Fruit fly (Drosophila melanogaster): ENCODE results near the gene CG33795.
A peak's percentile ranks its signal among the peaks of the same experiment; 100 is the strongest.

The CG33795 gene

DNA sequence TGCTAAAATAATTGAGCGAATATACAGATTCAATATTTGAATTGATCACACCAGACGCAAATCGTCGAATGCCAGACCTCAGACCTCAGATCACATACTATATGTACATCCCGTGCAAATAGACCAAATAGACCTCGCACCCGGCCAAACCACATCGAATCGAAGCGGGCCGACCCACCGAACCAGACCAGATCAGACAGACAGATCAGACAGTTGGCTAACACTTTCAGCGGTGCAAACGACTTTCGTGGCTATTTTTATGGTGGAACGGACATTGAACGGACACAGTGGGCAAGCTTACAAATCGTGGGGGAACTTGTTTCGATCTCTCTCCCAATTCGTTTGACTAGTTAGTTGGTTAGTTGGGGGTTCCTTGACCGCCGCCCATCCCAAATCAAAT is 19.4 kb downstream of the CG33795 start:
- no peak for TF ChIP-seq CG8478 (optimal IDR thresholded peaks at IDR 0.05)
- TF ChIP-seq Dll (optimal IDR thresholded peaks at IDR 0.05) = no peak
- TF ChIP-seq EcR (GFP tag; optimal IDR thresholded peaks at IDR 0.05) = no peak
- no peak for TF ChIP-seq pan (optimal IDR thresholded peaks at IDR 0.05)
- TF ChIP-seq psq (optimal IDR thresholded peaks at IDR 0.05) = no peak
- no peak for TF ChIP-seq usp (GFP tag; optimal IDR thresholded peaks at IDR 0.05)

DNA sequence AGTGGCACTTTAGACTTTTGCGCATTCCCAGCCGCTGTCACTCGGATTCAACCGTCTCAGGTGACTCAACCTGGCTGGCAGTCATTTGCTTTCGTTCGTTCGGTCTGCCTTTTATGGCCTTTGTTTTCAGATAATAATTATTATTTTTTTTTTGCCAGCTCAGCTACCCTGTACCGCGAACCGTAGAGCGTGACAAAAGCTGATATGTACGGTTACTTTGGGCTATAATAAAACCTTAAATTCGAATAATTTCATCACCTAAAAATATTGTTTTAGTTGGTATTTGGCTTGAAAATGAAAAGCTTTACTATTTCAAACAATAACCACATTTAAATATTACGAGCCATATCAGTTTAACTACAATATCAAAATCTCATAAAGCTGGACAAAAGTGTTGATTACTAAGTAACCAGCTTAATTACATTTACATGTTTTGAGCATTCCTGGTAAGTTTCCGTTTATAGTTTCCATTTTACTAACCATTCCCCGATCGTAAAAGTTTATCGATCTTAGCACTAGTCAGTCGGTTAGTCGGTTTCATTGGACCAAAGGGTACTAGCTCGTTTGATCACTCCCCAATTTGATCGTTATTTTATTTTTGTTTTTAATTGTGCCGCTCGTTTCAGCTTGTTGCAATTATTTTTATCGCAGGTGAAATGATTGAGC is 20.2 kb downstream of the CG33795 start:
- TF ChIP-seq pan (optimal IDR thresholded peaks at IDR 0.05) = peak; percentile 55
- no peak for TF ChIP-seq EcR (GFP tag; optimal IDR thresholded peaks at IDR 0.05)

DNA sequence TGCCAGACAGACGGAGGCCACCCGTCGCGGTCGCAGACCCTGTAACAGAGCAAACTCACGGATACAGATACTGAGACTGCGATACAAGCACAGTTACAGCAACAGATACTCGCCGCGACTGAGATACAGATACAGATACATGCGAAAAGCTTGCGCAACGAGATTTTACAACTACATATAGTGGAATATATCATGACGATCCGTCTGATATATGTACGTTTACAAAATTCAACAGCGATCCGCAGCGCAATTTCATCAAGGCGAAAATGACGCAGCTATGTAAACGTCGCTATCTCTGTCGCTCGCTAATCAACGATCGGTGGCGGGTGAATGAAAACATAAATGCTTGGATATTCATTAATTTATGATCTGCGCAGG is 21.0 kb downstream of the CG33795 start:
- TF ChIP-seq CG8478 (optimal IDR thresholded peaks at IDR 0.05) (no peak), usp (GFP tag; optimal IDR thresholded peaks at IDR 0.05) (no peak), pan (optimal IDR thresholded peaks at IDR 0.05) (no peak), Dll (optimal IDR thresholded peaks at IDR 0.05) (no peak), psq (optimal IDR thresholded peaks at IDR 0.05) (no peak), EcR (GFP tag; optimal IDR thresholded peaks at IDR 0.05) (no peak)

DNA sequence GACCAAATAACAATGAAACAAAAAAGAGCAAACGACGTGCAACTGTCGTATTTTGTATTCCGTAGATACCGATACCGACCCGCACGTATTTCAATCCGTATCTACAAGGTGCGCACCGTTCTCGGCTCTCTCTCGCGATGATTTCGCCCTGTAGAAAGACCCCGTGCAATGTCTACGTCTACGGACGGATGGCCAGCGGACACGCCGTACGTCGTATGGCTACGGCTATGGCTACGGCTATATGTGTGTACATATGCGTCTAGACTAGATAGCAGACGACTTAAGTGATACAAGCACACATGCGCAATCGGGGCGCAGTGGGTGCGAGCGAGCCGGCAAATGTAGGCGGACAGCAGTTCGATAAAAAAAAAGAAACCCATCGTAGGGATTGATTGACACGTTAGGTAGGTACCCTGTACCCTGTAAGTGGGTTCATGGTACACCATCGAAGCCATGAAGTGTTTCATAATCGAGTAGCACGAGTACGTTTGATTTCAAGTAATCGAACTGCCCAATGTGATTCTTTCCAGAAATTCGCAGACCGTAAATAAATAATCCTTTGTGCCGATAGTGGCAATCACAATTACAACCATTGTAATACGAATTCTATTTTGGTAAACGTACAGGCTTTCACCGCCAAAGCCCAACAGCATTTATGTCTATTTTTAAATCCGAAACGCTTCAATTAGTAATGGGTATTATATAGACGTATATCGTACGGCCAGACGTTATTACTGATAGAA is 21.6 kb downstream of the CG33795 start:
- TF ChIP-seq CG8478 (optimal IDR thresholded peaks at IDR 0.05) (no peak), pan (optimal IDR thresholded peaks at IDR 0.05) (peak; percentile 76)

DNA sequence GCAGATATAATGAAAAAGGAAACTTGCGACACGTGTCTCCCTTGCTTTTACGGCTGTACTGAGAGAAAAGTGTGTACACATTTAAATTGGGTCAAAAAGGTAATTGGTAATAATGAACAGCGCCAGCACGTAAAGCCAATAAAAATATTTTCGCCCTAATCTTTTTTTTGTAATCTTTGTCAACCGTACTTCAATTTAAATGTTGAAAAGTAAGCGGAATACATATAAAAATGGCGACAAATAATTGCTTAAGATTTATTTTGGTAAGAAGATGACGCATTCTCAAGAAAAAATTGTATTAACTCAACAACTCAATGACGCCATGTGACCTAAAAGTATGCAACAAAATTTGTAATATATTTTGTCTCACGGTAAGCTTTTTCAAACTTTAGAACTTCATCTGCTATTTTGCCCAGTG is 23.4 kb downstream of the CG33795 start:
- TF ChIP-seq EcR (GFP tag; optimal IDR thresholded peaks at IDR 0.05) (no peak), psq (optimal IDR thresholded peaks at IDR 0.05) (no peak), pan (optimal IDR thresholded peaks at IDR 0.05) (no peak), CG8478 (optimal IDR thresholded peaks at IDR 0.05) (no peak), usp (GFP tag; optimal IDR thresholded peaks at IDR 0.05) (no peak), Dll (optimal IDR thresholded peaks at IDR 0.05) (no peak)

DNA sequence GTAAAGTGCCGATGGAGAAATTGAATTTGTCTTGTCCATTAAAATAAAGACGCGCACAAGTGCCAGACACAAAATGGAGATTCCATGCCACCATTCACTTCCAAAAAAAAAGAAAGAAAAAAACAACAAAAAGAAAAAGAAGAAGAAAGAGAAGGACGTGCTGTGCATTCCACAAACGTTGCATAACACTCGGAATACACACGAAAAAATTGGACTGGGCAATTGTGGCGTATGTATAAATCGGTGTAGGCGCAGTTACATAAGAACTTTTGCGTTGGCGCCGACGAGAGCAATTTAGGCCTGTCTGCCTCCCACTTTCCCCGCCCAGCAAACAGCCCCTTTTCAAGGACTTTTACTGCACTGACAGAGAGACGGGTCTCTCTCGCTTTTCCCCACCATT is 23.9 kb downstream of the CG33795 start:
- TF ChIP-seq EcR (GFP tag; optimal IDR thresholded peaks at IDR 0.05) (no peak), usp (GFP tag; optimal IDR thresholded peaks at IDR 0.05) (no peak), pan (optimal IDR thresholded peaks at IDR 0.05) (no peak), CG8478 (optimal IDR thresholded peaks at IDR 0.05) (no peak), psq (optimal IDR thresholded peaks at IDR 0.05) (no peak), Dll (optimal IDR thresholded peaks at IDR 0.05) (no peak)

DNA sequence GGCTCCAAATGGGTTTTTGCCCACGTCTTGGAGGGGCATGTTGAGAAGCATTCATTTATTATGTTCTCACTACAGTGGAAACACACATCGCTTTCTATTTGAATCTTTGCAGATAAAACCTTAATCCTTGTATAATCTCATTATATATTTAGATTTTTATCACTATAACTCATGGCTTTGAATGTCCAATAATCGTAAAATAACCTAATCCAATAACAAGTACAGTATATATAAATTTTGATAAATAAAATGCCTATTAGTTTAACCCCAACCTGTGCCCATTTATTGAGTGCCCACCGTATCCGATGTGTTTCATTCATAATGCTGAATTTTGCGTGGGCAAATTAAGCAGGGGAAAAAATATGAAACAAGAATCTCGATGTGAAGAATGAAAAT is 24.6 kb downstream of the CG33795 start:
- TF ChIP-seq EcR (GFP tag; optimal IDR thresholded peaks at IDR 0.05) (no peak), psq (optimal IDR thresholded peaks at IDR 0.05) (no peak), pan (optimal IDR thresholded peaks at IDR 0.05) (no peak), CG8478 (optimal IDR thresholded peaks at IDR 0.05) (no peak), Dll (optimal IDR thresholded peaks at IDR 0.05) (no peak), usp (GFP tag; optimal IDR thresholded peaks at IDR 0.05) (no peak)

DNA sequence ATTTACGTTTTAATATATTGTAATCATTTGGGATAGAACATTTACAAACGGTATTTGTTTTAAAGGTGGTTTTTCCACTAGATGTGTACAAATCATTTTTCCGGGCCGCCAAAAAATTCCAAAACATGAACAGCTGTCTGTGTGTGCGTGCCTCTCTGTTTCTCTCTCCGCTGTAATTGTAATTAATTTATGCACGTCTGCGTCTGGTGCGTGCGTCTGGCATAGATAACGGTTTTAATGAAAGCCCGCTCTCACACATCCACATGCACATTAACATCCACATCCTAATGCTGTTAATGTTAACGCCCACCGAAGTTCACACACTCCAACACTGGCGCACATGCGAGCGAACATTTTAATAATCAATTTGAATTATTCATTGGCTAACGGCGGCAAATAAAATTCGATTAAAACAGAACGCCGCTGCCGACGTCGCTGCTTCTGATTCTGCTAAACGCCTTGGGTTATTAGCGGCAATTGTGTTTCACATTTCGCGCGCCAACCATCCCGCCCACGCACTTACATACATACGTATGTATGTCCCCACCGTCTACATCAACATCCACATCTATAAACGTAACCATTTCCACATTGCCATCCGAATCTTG is 25.1 kb downstream of the CG33795 start:
- no peak for TF ChIP-seq pan (optimal IDR thresholded peaks at IDR 0.05)
- TF ChIP-seq EcR (GFP tag; optimal IDR thresholded peaks at IDR 0.05) = no peak
- TF ChIP-seq CG8478 (optimal IDR thresholded peaks at IDR 0.05) = no peak
- TF ChIP-seq usp (GFP tag; optimal IDR thresholded peaks at IDR 0.05) = no peak
- no peak for TF ChIP-seq Dll (optimal IDR thresholded peaks at IDR 0.05)
- no peak for TF ChIP-seq psq (optimal IDR thresholded peaks at IDR 0.05)

DNA sequence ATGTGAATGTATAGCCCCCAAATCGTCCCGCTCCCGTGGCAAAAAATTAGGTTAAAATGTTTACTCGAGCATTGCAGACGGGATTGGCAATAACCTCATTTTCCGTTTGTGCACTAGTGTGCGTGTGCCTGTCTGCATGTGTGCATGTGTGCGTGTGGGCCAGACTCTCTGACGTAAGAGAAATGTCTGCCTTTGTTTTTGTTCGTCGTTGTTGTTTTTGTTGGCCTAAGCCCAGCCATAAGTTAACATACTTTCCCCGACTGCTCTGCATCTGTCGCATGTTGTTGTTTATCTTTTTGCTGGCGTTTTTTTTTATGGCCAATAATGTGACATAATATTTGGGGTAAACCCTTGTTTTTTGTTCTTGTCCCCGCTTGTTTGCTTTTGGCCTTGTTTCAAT is 25.9 kb downstream of the CG33795 start:
- TF ChIP-seq Dll (optimal IDR thresholded peaks at IDR 0.05) (no peak), EcR (GFP tag; optimal IDR thresholded peaks at IDR 0.05) (no peak), usp (GFP tag; optimal IDR thresholded peaks at IDR 0.05) (no peak), psq (optimal IDR thresholded peaks at IDR 0.05) (no peak), CG8478 (optimal IDR thresholded peaks at IDR 0.05) (no peak), pan (optimal IDR thresholded peaks at IDR 0.05) (no peak)

DNA sequence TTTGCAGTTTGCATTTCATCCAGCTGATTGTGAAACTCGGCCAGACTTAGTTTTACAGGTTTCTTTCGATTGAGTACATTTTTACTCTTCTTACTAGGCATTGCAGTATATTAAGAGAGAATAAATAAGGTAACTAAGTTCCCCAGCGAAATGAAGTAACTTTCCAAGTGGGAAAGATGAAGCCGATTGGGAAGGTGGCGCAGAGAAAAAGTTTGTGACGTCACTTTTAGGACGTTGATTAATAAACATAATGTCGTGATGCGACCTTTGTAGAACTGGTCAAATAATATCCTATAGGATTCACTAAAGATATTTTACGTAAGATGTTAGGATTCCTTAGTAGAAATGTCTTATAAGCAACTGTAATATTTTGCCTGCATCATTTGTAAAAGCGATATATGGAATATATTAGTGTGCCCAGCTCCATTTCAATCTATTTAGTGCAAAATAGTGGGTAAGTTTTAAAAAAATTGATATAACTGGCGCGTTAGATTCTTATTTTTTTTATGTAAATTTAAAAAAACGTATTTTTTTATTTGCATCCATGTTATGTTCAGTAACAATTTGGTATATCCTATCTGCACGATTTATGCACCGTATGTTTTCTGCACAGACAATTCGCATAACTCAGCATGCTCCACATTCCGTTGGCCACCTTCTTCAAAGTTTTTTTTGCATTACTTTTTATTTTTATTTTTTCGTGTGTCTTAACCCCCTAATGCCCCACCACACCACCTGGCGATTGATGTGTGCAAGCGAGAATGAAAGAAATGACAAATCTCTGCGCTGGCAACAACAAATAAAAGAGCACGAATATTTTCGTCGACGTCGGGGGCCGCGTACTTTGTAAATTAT is 27.3 kb downstream of the CG33795 start, which contains the start of gene CG32152:
Gene CG32152, minus strand, starts transcription at position 352 of the 855 bp plus-strand sequence.
- TF ChIP-seq pan (optimal IDR thresholded peaks at IDR 0.05) (no peak), Dll (optimal IDR thresholded peaks at IDR 0.05) (no peak), psq (optimal IDR thresholded peaks at IDR 0.05) (no peak), usp (GFP tag; optimal IDR thresholded peaks at IDR 0.05) (no peak), CG8478 (optimal IDR thresholded peaks at IDR 0.05) (no peak), EcR (GFP tag; optimal IDR thresholded peaks at IDR 0.05) (no peak)

DNA sequence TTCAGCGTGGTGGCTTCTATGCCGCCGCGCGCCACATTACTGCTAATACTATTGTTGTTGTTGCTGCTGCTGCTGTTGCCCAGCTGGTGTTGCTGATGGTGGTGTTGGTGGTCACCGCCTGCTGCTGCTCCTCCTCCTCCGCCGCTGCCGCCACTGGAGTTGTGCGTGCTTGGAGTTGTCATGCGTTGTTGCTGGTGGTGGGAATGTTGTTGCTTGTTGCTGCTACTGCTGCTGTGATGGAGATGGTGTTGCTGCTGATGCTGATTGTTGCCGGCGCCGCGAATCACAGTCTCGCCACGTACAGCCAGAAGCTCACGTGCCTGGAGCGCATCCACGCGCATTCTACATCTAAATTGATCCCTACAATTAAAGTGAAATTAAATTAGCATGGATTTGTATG is 29.6 kb downstream of the CG33795 start:
- TF ChIP-seq usp (GFP tag; optimal IDR thresholded peaks at IDR 0.05) = no peak
- no peak for TF ChIP-seq EcR (GFP tag; optimal IDR thresholded peaks at IDR 0.05)
- TF ChIP-seq psq (optimal IDR thresholded peaks at IDR 0.05) = no peak
- no peak for TF ChIP-seq pan (optimal IDR thresholded peaks at IDR 0.05)
- no peak for TF ChIP-seq Dll (optimal IDR thresholded peaks at IDR 0.05)
- no peak for TF ChIP-seq CG8478 (optimal IDR thresholded peaks at IDR 0.05)

All from whole organism.